Fruit fly (Drosophila melanogaster): ENCODE measurements around the gene sgg.
A peak's percentile ranks its signal among the peaks of the same experiment; 100 is the strongest.

The sgg gene

DNA sequence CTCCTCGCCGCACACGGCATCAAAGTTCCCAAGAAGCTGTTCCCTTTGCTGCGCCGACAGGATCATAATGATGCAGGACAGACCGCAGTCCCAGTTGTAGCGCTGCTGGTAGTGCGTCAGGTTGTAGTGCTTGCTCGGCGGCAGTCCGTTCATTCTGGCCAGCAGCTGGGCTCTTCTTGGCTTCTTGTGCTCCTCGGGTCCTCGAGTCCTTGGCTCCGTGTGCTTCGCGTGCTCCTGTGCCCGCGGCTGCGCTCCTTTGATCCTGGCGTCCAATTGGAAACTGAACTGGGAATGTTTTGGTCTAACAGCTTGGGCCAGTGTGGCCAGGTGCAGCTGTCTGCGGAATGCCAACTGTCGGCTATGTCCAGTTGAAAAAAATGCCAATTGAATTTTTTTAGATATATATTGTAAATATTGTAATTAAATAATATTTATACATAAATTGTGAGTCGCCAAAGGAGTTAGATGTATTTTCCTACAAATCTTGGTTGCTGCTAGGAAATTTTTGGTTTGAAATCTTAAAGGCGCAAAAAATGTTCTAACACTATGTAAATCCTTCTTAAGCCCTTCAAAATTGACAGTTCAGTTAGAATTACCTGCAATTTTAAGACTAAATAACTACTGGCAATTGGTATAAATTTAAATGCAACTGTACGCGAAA, 48.6 kb upstream of the sgg start, which contains the start of gene CG13760 (continued):
- TF ChIP-seq bbx (GFP tag; IDR thresholded peaks at IDR 0.05; ENCODE audit: partially characterized antibody) (peak; percentile 28; the same call in 1 of the 2 replicates), pzg (GFP tag; optimal IDR thresholded peaks at IDR 0.05) (peak; percentile 20), Oli (tag; optimal IDR thresholded peaks at IDR 0.05) (no peak), CG10267 (tag; optimal IDR thresholded peaks at IDR 0.05) (peak; percentile 19), phol (tag; optimal IDR thresholded peaks at IDR 0.05) (peak; percentile 63), CG4424 (GFP tag; optimal IDR thresholded peaks at IDR 0.05) (peak; percentile 14), nmo (GFP tag; optimal IDR thresholded peaks at IDR 0.05) (peak; percentile 30), CG14710 (tag; optimal IDR thresholded peaks at IDR 0.05) (peak; percentile 48), Hmr (GFP tag; optimal IDR thresholded peaks at IDR 0.05) (no peak), MBD-R2 (GFP tag; IDR thresholded peaks at IDR 0.05) (peak; percentile 55), Gug (GFP tag; IDR thresholded peaks at IDR 0.05) (no peak), pan (optimal IDR thresholded peaks at IDR 0.05) (no peak), pan (GFP tag; optimal IDR thresholded peaks at IDR 0.05 in 1 of 2, IDR thresholded peaks at IDR 0.05 in 1 of 2) (peak in 1 of 2 experiments; percentile 15), CG11504 (tag; optimal IDR thresholded peaks at IDR 0.05) (peak; percentile 6)

DNA sequence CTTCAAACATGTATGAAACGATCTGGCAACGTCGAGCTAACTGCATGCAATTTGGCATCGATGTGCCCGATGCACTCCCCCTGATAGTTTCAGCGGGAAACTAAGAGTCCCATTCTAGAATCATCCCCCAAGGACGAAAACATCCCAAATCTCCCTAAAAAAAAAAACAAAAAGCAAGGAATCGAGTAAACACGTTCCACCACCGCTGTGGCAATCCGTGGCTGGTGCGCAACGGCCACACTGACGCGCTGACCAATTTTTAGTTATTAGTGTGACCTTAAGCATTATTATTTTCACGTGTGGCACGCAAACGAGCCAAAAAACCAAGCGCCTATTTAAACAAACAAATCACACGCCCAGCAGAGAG, 48.1 kb upstream of the sgg start, which contains the start of gene wds:
Gene wds, plus strand, starts transcription at position 265 of the 367 bp plus-strand sequence.
- TF ChIP-seq CG17361 (GFP tag; IDR thresholded peaks at IDR 0.05) (0 out of 3 replicates have a peak, but pooled peaks have one; percentile 19), CG14710 (tag; optimal IDR thresholded peaks at IDR 0.05) (peak; percentile 15), sens (GFP tag) (peak; percentile 60), pzg (GFP tag; optimal IDR thresholded peaks at IDR 0.05) (peak; percentile 45), CG1603 (tag; optimal IDR thresholded peaks at IDR 0.05) (peak; percentile 32), phol (tag; optimal IDR thresholded peaks at IDR 0.05) (peak; percentile 2), NK7.1 (GFP tag; optimal IDR thresholded peaks at IDR 0.05) (no peak), ranshi (GFP tag; IDR thresholded peaks at IDR 0.05) (no peak), fd102C (GFP tag; optimal IDR thresholded peaks at IDR 0.05) (no peak), lab (GFP tag; optimal IDR thresholded peaks at IDR 0.05) (no peak), ase (GFP tag; IDR thresholded peaks at IDR 0.05) (no peak), Doc3 (GFP tag; IDR thresholded peaks at IDR 0.05; ENCODE audit: partially characterized antibody) (no peak), MESR4 (GFP tag; optimal IDR thresholded peaks at IDR 0.05) (peak; percentile 61), zfh1 (GFP tag; IDR thresholded peaks at IDR 0.05) (no peak), bigmax (GFP tag; optimal IDR thresholded peaks at IDR 0.05) (no peak), gfzf (GFP tag; optimal IDR thresholded peaks at IDR 0.05) (peak; percentile 83), CG6765 (GFP tag; optimal IDR thresholded peaks at IDR 0.05) (no peak), CG17802 (tag; optimal IDR thresholded peaks at IDR 0.05) (no peak), dm (GFP tag; optimal IDR thresholded peaks at IDR 0.05) (peak; percentile 80), dan (GFP tag; IDR thresholded peaks at IDR 0.05) (no peak), CG13123 (GFP tag; optimal IDR thresholded peaks at IDR 0.05) (no peak), Mes4 (GFP tag; optimal IDR thresholded peaks at IDR 0.05) (no peak), vnd (GFP tag; IDR thresholded peaks at IDR 0.05; ENCODE audit: partially characterized antibody) (no peak), CG6791 (GFP tag; IDR thresholded peaks at IDR 0.05; ENCODE audit: partially characterized antibody) (no peak), CG10267 (tag; optimal IDR thresholded peaks at IDR 0.05) (no peak), E2f2 (GFP tag; IDR thresholded peaks at IDR 0.05) (peak; percentile 46; the same call in 1 of the 2 replicates), CG15514 (GFP tag; optimal IDR thresholded peaks at IDR 0.05) (no peak), CG17612 (GFP tag; IDR thresholded peaks at IDR 0.05) (no peak), stwl (tag; optimal IDR thresholded peaks at IDR 0.05) (peak; percentile 40), bbx (GFP tag; IDR thresholded peaks at IDR 0.05; ENCODE audit: partially characterized antibody) (peak; percentile 21; the same call in 1 of the 2 replicates), Spps (tag; optimal IDR thresholded peaks at IDR 0.05) (no peak), Taf1 (GFP tag; IDR thresholded peaks at IDR 0.05) (no peak), row (GFP tag; IDR thresholded peaks at IDR 0.05) (0 out of 3 replicates have a peak, but pooled peaks have one; percentile 9), CG12942 (GFP tag; optimal IDR thresholded peaks at IDR 0.05) (no peak), CG9609 (GFP tag; optimal IDR thresholded peaks at IDR 0.05) (no peak), Myb (GFP tag; optimal IDR thresholded peaks at IDR 0.05) (peak; percentile 67), ham (GFP tag; IDR thresholded peaks at IDR 0.05) (no peak), hkb (optimal IDR thresholded peaks at IDR 0.05) (no peak), hkb (GFP tag; IDR thresholded peaks at IDR 0.05) (no peak)

All from whole organism, embryonic.